Fruit fly (Drosophila melanogaster): ENCODE results near the gene ome.

DNA sequence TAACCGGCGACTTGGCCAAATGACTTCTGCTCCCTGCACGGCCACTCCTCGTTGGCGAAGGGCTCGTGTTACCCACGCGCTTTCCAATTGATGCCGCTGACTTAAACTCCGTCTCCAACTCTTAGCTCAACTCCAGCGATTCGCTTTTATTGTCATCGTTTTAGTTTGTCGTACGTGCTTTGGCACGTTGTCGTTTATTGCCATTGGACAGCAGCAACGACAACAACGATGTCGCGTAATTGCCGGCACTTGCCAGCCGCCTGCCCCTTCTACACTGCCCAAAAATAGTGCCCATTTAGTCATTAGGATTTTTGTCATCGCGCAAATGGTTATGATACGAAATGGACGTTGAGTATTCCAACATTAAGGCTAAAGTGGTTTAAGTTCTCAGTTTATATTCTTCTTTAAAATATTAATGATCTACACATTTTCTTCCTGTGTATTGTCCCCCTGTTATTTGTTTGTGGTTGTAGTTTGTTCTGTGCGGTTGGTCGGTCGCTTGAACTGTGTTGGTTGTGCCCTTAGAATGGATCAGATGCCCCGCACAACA lies 6.8 kb upstream of the ome start:
- TF ChIP-seq D1 (tag; optimal IDR thresholded peaks at IDR 0.05) (peak; percentile 55), rn (GFP tag; IDR thresholded peaks at IDR 0.05) (peak; percentile 72), CG4496 (GFP tag; IDR thresholded peaks at IDR 0.05) (peak; percentile 92), CG34367 (tag; optimal IDR thresholded peaks at IDR 0.05) (peak; percentile 87), CG17806 (tag; optimal IDR thresholded peaks at IDR 0.05) (peak; percentile 91), CG32121 (GFP tag; IDR thresholded peaks at IDR 0.05) (peak; percentile 66; the same call in 1 of the 2 replicates), CG13204 (GFP tag; optimal IDR thresholded peaks at IDR 0.05) (peak; percentile 81), CG10348 (GFP tag; IDR thresholded peaks at IDR 0.05) (no peak)
